Fruit fly (Drosophila melanogaster): ENCODE results near the gene CG44153.
A peak's percentile ranks its signal among the peaks of the same experiment; 100 is the strongest.

CG44153 gene

DNA sequence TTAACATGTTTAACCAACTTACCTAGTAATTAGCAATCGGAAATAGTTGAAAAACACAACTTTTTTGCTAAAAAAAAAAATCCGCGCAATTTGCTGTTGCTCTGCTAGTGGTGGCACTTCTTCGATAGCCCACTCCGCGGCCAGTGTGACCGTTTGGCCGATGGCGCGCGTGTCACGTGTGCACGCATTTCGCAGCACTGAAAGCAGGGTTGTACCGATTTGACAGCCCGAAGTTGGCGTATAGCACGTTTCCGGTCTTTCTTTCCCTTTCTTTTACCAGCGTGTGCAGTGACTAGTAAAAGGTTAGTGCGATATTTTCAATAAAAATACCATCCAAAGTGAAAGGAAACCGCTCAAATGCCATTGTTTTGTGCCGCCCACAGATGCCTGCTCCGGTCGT, 20.8 kb upstream of the CG44153 start, which contains the start of the genes Ripalpha and RpL7 (continued):
- TF ChIP-seq Sry-δ (GFP tag; optimal IDR thresholded peaks at IDR 0.05), result peak; percentile 99
- TF ChIP-seq Med (GFP tag), result peak; percentile 100
- peak; percentile 100 for TF ChIP-seq ci (GFP tag; IDR thresholded peaks at IDR 0.05)
- peak; percentile 98 for TF ChIP-seq zfh2 (GFP tag; optimal IDR thresholded peaks at IDR 0.05)
- peak; percentile 86 for TF ChIP-seq Ada2b (GFP tag; IDR thresholded peaks at IDR 0.05)
- TF ChIP-seq CG13296 (GFP tag; optimal IDR thresholded peaks at IDR 0.05), result peak; percentile 97
- TF ChIP-seq CG32767 (GFP tag; IDR thresholded peaks at IDR 0.05), result peak; percentile 77
- TF ChIP-seq CG14710 (tag; optimal IDR thresholded peaks at IDR 0.05), result peak; percentile 97
- peak; percentile 98 for TF ChIP-seq CG7271 (tag; optimal IDR thresholded peaks at IDR 0.05)
- TF ChIP-seq mld (GFP tag; IDR thresholded peaks at IDR 0.05; ENCODE audit: partially characterized antibody), result peak; percentile 74; the same call in 2 of the 3 replicates
- TF ChIP-seq pum (GFP tag; optimal IDR thresholded peaks at IDR 0.05), result peak; percentile 96
- peak; percentile 95 for TF ChIP-seq Dek (tag; optimal IDR thresholded peaks at IDR 0.05)
- peak; percentile 100 for TF ChIP-seq Ets97D (GFP tag; optimal IDR thresholded peaks at IDR 0.05)
- no peak for TF ChIP-seq Hr39 (optimal IDR thresholded peaks at IDR 0.05)
- peak; percentile 88 for TF ChIP-seq ssp (GFP tag; IDR thresholded peaks at IDR 0.05)
- TF ChIP-seq Atf-2 (GFP tag; optimal IDR thresholded peaks at IDR 0.05), result peak; percentile 95
- peak; percentile 88 for TF ChIP-seq peb (GFP tag; IDR thresholded peaks at IDR 0.05)
- peak; percentile 90 for TF ChIP-seq Spps (tag; optimal IDR thresholded peaks at IDR 0.05)
- peak; percentile 91 for TF ChIP-seq chinmo (GFP tag; IDR thresholded peaks at IDR 0.05; ENCODE audit: partially characterized antibody)
- TF ChIP-seq cg (GFP tag; optimal IDR thresholded peaks at IDR 0.05), result no peak
- TF ChIP-seq CG1603 (tag; optimal IDR thresholded peaks at IDR 0.05), result peak; percentile 98
- TF ChIP-seq nerfin-1 (tag; optimal IDR thresholded peaks at IDR 0.05), result peak; percentile 91
- peak; percentile 75 for TF ChIP-seq CG14860 (GFP tag; IDR thresholded peaks at IDR 0.05; ENCODE audit: partially characterized antibody)
- peak; percentile 97 for TF ChIP-seq CG12744 (GFP tag; optimal IDR thresholded peaks at IDR 0.05)
- TF ChIP-seq ranshi (GFP tag; IDR thresholded peaks at IDR 0.05), result peak; percentile 97
- TF ChIP-seq schlank (tag; optimal IDR thresholded peaks at IDR 0.05), result peak; percentile 99
- peak; percentile 91 for TF ChIP-seq dmrt11E (tag; optimal IDR thresholded peaks at IDR 0.05)
- TF ChIP-seq CG6689 (GFP tag; IDR thresholded peaks at IDR 0.05), result peak; percentile 88
- peak; percentile 94 for TF ChIP-seq CG4820 (GFP tag; optimal IDR thresholded peaks at IDR 0.05)
- peak; percentile 93 for TF ChIP-seq CG10959 (GFP tag; IDR thresholded peaks at IDR 0.05)
- peak; percentile 88 for TF ChIP-seq CG9437 (GFP tag; optimal IDR thresholded peaks at IDR 0.05)
- TF ChIP-seq pzg (GFP tag; optimal IDR thresholded peaks at IDR 0.05), result peak; percentile 100
- peak; percentile 98 for TF ChIP-seq CG11085 (GFP tag; IDR thresholded peaks at IDR 0.05)
- peak; percentile 92 for TF ChIP-seq CoRest (tag; optimal IDR thresholded peaks at IDR 0.05)
- TF ChIP-seq gce (GFP tag; IDR thresholded peaks at IDR 0.05), result peak; percentile 97
- peak; percentile 95 for TF ChIP-seq unpg (GFP tag; optimal IDR thresholded peaks at IDR 0.05)
- peak; percentile 75; the same call in 2 of the 3 replicates for TF ChIP-seq z (GFP tag; IDR thresholded peaks at IDR 0.05)
- peak; percentile 97 for TF ChIP-seq eyg (GFP tag; optimal IDR thresholded peaks at IDR 0.05)
- peak; percentile 88 for TF ChIP-seq vnd (GFP tag; IDR thresholded peaks at IDR 0.05; ENCODE audit: partially characterized antibody)
- no peak; the same call in 1 of the 2 replicates for TF ChIP-seq crol (GFP tag; IDR thresholded peaks at IDR 0.05)
- peak; percentile 99 for TF ChIP-seq otp (GFP tag; IDR thresholded peaks at IDR 0.05)
- TF ChIP-seq CG10565 (GFP tag; optimal IDR thresholded peaks at IDR 0.05), result peak; percentile 91
- TF ChIP-seq CG12299 (tag; optimal IDR thresholded peaks at IDR 0.05), result peak; percentile 94
- peak; percentile 98 for TF ChIP-seq HmgZ (tag; optimal IDR thresholded peaks at IDR 0.05)
- TF ChIP-seq Lim3 (GFP tag; IDR thresholded peaks at IDR 0.05), result no peak; the same call in 1 of the 2 replicates
- no peak for TF ChIP-seq h (optimal IDR thresholded peaks at IDR 0.05)
- TF ChIP-seq danr (GFP tag; IDR thresholded peaks at IDR 0.05), result peak; percentile 81
- TF ChIP-seq gsb-n (tag; optimal IDR thresholded peaks at IDR 0.05), result peak; percentile 96
- peak; percentile 90 for TF ChIP-seq Poxn (GFP tag; IDR thresholded peaks at IDR 0.05)
- peak; percentile 98 for TF ChIP-seq CG1233 (GFP tag; optimal IDR thresholded peaks at IDR 0.05)
- peak; percentile 80 for TF ChIP-seq Elba2 (GFP tag; optimal IDR thresholded peaks at IDR 0.05)
- peak; percentile 95 for TF ChIP-seq CG10274 (GFP tag; optimal IDR thresholded peaks at IDR 0.05)

All from whole organism, embryonic.